Fruit fly (Drosophila melanogaster): ENCODE results near the gene Rpt2.

Gene Rpt2

DNA sequence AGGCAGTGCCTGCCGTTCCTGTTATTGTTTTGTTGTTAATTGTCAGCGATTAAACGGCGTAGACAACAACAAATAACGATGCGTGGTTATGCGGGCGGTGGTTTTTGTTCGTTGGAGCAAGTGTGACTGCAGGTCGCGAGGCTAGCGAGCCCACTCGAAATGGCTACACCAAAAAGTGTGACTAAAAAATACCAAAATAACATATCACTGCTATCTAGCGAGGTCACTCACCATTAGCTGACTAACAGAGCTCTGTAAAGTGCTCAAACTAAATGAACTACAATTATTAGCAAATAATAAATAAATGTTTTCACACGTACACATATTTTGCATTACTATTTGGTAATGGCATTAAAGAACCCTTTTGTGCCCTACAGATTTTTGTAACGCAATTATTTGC, 41.4 kb downstream of the Rpt2 start, which contains the start of gene Pli (continued):
- TF ChIP-seq HLH3B (GFP tag; IDR thresholded peaks at IDR 0.05) = no peak
- TF ChIP-seq Deaf1 (tag; optimal IDR thresholded peaks at IDR 0.05) = peak; percentile 44
- TF ChIP-seq her (GFP tag; optimal IDR thresholded peaks at IDR 0.05) = no peak
- no peak for TF ChIP-seq oc (tag; optimal IDR thresholded peaks at IDR 0.05)
- TF ChIP-seq CG34224 (GFP tag; IDR thresholded peaks at IDR 0.05; ENCODE audit: partially characterized antibody) = no peak
- TF ChIP-seq CTCF (GFP tag; optimal IDR thresholded peaks at IDR 0.05) = peak; percentile 56
- TF ChIP-seq CG17829 (tag; optimal IDR thresholded peaks at IDR 0.05) = peak; percentile 31
- TF ChIP-seq dpn (GFP tag; optimal IDR thresholded peaks at IDR 0.05) = peak in 1 of 2 experiments; percentile 29
- peak; percentile 75 for TF ChIP-seq trem (tag; optimal IDR thresholded peaks at IDR 0.05)
- peak; percentile 41 for TF ChIP-seq CG17186 (GFP tag; optimal IDR thresholded peaks at IDR 0.05)
- no peak for TF ChIP-seq CG2116 (GFP tag; optimal IDR thresholded peaks at IDR 0.05)
- TF ChIP-seq Sry-δ (GFP tag; optimal IDR thresholded peaks at IDR 0.05) = peak; percentile 32
- peak; percentile 77 for TF ChIP-seq CG12659 (GFP tag; optimal IDR thresholded peaks at IDR 0.05)
- peak; percentile 24 for TF ChIP-seq CrebB (tag; optimal IDR thresholded peaks at IDR 0.05)
- no peak for TF ChIP-seq CG14860 (GFP tag; IDR thresholded peaks at IDR 0.05; ENCODE audit: partially characterized antibody)

DNA sequence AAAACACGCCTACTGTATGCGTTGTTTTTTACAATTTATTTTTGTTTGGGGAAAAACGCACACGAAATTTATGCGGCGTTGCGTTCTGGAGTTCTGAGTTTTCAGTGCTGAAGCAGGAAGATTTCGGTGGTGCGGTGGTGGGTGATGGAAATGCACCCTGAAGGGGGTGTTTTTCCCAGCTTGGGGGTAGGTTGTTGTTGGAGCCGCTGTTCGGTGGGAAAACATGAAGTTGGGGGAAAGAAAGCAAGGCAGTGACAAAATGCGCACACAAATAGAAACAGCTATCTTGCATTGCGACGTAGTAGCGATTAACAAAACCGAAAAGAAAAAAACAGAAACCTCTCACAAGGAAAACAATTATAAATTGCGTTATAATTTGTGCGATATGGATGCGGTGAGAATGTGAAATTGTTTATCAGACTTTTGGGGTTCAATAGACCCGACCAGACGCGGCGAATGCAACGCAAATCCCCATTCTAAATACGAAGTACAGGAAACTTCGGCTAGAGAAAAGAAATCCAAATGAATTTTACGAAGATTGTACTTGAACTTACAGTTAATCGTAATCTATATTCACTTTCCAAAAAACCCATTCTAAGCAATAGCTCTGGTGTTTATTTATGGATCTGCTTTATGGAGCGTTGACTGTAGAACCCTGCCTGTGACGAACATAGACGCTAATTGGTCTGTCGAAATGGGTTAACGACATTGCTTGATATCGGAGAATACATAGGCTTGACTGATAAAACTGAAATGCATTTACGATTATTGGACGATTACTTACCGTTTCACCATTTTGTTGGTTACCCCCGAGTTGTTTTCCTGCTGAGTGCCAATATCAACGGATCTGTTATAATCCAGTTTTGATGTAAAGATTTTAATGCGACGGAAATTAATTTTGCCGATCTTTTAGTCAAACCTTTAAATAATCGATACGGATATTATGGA, 42.8 kb downstream of the Rpt2 start:
- TF ChIP-seq Fer2 (tag; optimal IDR thresholded peaks at IDR 0.05) (no peak), btn (GFP tag; optimal IDR thresholded peaks at IDR 0.05) (no peak), H2.0 (GFP tag; IDR thresholded peaks at IDR 0.05) (no peak), fd3F (GFP tag; optimal IDR thresholded peaks at IDR 0.05) (no peak), CG6854 (GFP tag; optimal IDR thresholded peaks at IDR 0.05) (no peak), Ssrp (tag; optimal IDR thresholded peaks at IDR 0.05) (peak; percentile 31), Lhr (GFP tag; optimal IDR thresholded peaks at IDR 0.05) (no peak), oc (tag; optimal IDR thresholded peaks at IDR 0.05) (no peak), CG2678 (tag; optimal IDR thresholded peaks at IDR 0.05) (peak; percentile 23), CG10462 (GFP tag; optimal IDR thresholded peaks at IDR 0.05) (no peak), Ptx1 (GFP tag; IDR thresholded peaks at IDR 0.05) (peak; percentile 24; the same call in 1 of the 2 replicates), cg (GFP tag; optimal IDR thresholded peaks at IDR 0.05) (no peak), Doc2 (GFP tag; IDR thresholded peaks at IDR 0.05) (no peak), CG13287 (GFP tag; IDR thresholded peaks at IDR 0.05; ENCODE audit: partially characterized antibody) (no peak), sr (GFP tag; IDR thresholded peaks at IDR 0.05) (no peak), CG1529 (GFP tag; optimal IDR thresholded peaks at IDR 0.05) (no peak), twi (tag; optimal IDR thresholded peaks at IDR 0.05) (no peak), Meics (GFP tag; optimal IDR thresholded peaks at IDR 0.05) (peak; percentile 14), eve (GFP tag; optimal IDR thresholded peaks at IDR 0.05) (no peak), CG17385 (GFP tag; optimal IDR thresholded peaks at IDR 0.05) (peak; percentile 29), nau (GFP tag; optimal IDR thresholded peaks at IDR 0.05) (no peak), vfl (GFP tag; optimal IDR thresholded peaks at IDR 0.05) (no peak), Dad (GFP tag; optimal IDR thresholded peaks at IDR 0.05) (no peak), Ets97D (GFP tag; optimal IDR thresholded peaks at IDR 0.05) (no peak), CG30020 (tag; optimal IDR thresholded peaks at IDR 0.05) (no peak), sqz (GFP tag; optimal IDR thresholded peaks at IDR 0.05) (no peak), dimm (GFP tag; IDR thresholded peaks at IDR 0.05) (no peak), CG13424 (tag; optimal IDR thresholded peaks at IDR 0.05) (peak; percentile 42), Side (GFP tag; optimal IDR thresholded peaks at IDR 0.05) (no peak), fd102C (GFP tag; optimal IDR thresholded peaks at IDR 0.05) (no peak), CG11696 (GFP tag; IDR thresholded peaks at IDR 0.05) (no peak), CG10209 (GFP tag; optimal IDR thresholded peaks at IDR 0.05) (no peak), CG14667 (GFP tag; IDR thresholded peaks at IDR 0.05) (no peak), phol (tag; optimal IDR thresholded peaks at IDR 0.05) (peak; percentile 38)

Measured in whole organism, embryonic.